Fruit fly (Drosophila melanogaster) whole organism, embryonic: ENCODE results near the gene QC.

Experiments used
- Abd-B ChIP-seq: fragments of 200-800 bp; sonication (Bioruptor generic); optimal IDR thresholded peaks from 2 replicates; lab custom pipeline; 2018; ENCODE audit warnings: missing biosample characterization, mild to moderate bottlenecking, missing genetic modification characterization, moderate library complexity
- Atf3 ChIP-seq: fragments of 200-800 bp; sonication (Bioruptor generic); optimal IDR thresholded peaks from 3 replicates; lab custom pipeline; 2016; ENCODE audit warnings: missing biosample characterization, missing genetic modification characterization
- Bdp1 ChIP-seq: fragments of 200-800 bp; sonication (Bioruptor generic); optimal IDR thresholded peaks from 3 replicates; lab custom pipeline; 2016; ENCODE audit warnings: missing biosample characterization, missing genetic modification characterization
- CG10366 ChIP-seq: fragments of 200-800 bp; sonication (Bioruptor generic); IDR thresholded peaks from 2 replicates; pipeline ENCODE4 v1.3.6; 2022; ENCODE audit warnings: missing biosample characterization, missing genetic modification characterization
- CG11695 ChIP-seq: fragments of 200-800 bp; sonication (Bioruptor generic); IDR thresholded peaks from 3 replicates; pipeline ENCODE4 v1.3.6; 2022; ENCODE audit warnings: missing biosample characterization, missing genetic modification characterization
- CG13424 ChIP-seq: fragments of 200-800 bp; sonication (Bioruptor generic); optimal IDR thresholded peaks from 2 replicates; lab custom pipeline; 2019; ENCODE audit warnings: missing biosample characterization, mild to moderate bottlenecking, missing genetic modification characterization, moderate library complexity
- CG14014 ChIP-seq: fragments of 200-800 bp; sonication (Bioruptor generic); IDR thresholded peaks from 2 replicates; pipeline ENCODE4 v1.3.6; 2022; ENCODE audit warnings: missing biosample characterization, missing genetic modification characterization
- CG15601 ChIP-seq: fragments of 200-800 bp; sonication (Bioruptor generic); optimal IDR thresholded peaks from 3 replicates; lab custom pipeline; 2019; ENCODE audit warnings: missing biosample characterization, mild to moderate bottlenecking, missing genetic modification characterization, moderate library complexity
- CG1602 ChIP-seq: fragments of 200-800 bp; sonication (Bioruptor generic); optimal IDR thresholded peaks from 3 replicates; lab custom pipeline; 2016; ENCODE audit warnings: missing biosample characterization, missing genetic modification characterization
- CG1603 ChIP-seq: fragments of 200-800 bp; sonication (Bioruptor generic); optimal IDR thresholded peaks from 2 replicates; lab custom pipeline; 2019; ENCODE audit warnings: missing biosample characterization, mild to moderate bottlenecking, missing genetic modification characterization, moderate library complexity
- CG2678 ChIP-seq: fragments of 200-800 bp; sonication (Bioruptor generic); optimal IDR thresholded peaks from 3 replicates; lab custom pipeline; 2019; ENCODE audit warnings: missing biosample characterization, mild to moderate bottlenecking, missing genetic modification characterization, moderate library complexity
- CG3407 ChIP-seq: fragments of 200-800 bp; sonication (Bioruptor generic); optimal IDR thresholded peaks from 2 replicates; lab custom pipeline; 2018; ENCODE audit warnings: missing biosample characterization, mild to moderate bottlenecking, missing genetic modification characterization
- CG42726 ChIP-seq: fragments of 200-800 bp; sonication (Bioruptor generic); IDR thresholded peaks from 2 replicates; pipeline ENCODE4 v1.3.6; 2022; ENCODE audit warnings: missing biosample characterization, missing genetic modification characterization; ENCODE audit not compliant: partially characterized antibody
- CG8765 ChIP-seq: fragments of 200-800 bp; sonication (Bioruptor generic); IDR thresholded peaks from 2 replicates; pipeline ENCODE4 v1.3.6; 2022; ENCODE audit warnings: missing biosample characterization, missing genetic modification characterization
- D19A ChIP-seq: fragments of 200-800 bp; optimal IDR thresholded peaks from 3 replicates; lab custom pipeline; 2019; ENCODE audit warnings: missing biosample characterization, mild to moderate bottlenecking, missing genetic modification characterization, moderate library complexity
- HLH3B ChIP-seq: fragments of 200-800 bp; sonication (Bioruptor generic); IDR thresholded peaks from 2 replicates; pipeline ENCODE4 v1.3.6; 2022; ENCODE audit warnings: missing biosample characterization, missing genetic modification characterization
- HLH54F ChIP-seq: fragments of 200-800 bp; sonication (Bioruptor generic); optimal IDR thresholded peaks from 3 replicates; lab custom pipeline; 2016; ENCODE audit warnings: missing biosample characterization, missing genetic modification characterization
- Hand ChIP-seq: fragments of 200-800 bp; sonication (Bioruptor generic); optimal IDR thresholded peaks from 2 replicates; lab custom pipeline; 2017; ENCODE audit warnings: mild to moderate bottlenecking, missing biosample characterization, missing genetic modification reagents, missing genetic modification characterization
- Hey ChIP-seq: fragments of 200-800 bp; sonication (Bioruptor generic); optimal IDR thresholded peaks from 3 replicates; lab custom pipeline; 2018; ENCODE audit warnings: missing biosample characterization, mild to moderate bottlenecking, missing genetic modification characterization
- Hr39 ChIP-seq: fragments of >200 bp; optimal IDR thresholded peaks from 2 replicates; lab custom pipeline; 2017
- Med ChIP-seq: fragments of 200-800 bp; sonication (Bioruptor generic); peaks from one replicate; lab custom pipeline; 2016; ENCODE audit warnings: missing biosample characterization, missing genetic modification characterization, mild to moderate bottlenecking, inconsistent platforms, moderate library complexity
- Mes4 ChIP-seq: fragments of 200-800 bp; sonication (Bioruptor generic); optimal IDR thresholded peaks from 2 replicates; lab custom pipeline; 2016; ENCODE audit warnings: missing biosample characterization, missing genetic modification characterization
- Opbp ChIP-seq: fragments of 200-800 bp; sonication (Bioruptor generic); IDR thresholded peaks from 3 replicates; pipeline ENCODE4 v1.3.6; 2022; ENCODE audit warnings: missing biosample characterization, missing genetic modification characterization; ENCODE audit not compliant: partially characterized antibody
- PHDP ChIP-seq: fragments of 200-800 bp; sonication (Bioruptor generic); optimal IDR thresholded peaks from 3 replicates; lab custom pipeline; 2018; ENCODE audit warnings: missing biosample characterization, mild to moderate bottlenecking, missing genetic modification characterization, moderate library complexity
- Pdp1 ChIP-seq, 2 experiments: fragments of 200-800 bp; sonication (Bioruptor generic); optimal IDR thresholded peaks; 3 replicates each; lab custom pipeline; 2016; ENCODE audit warnings: missing biosample characterization in 2 of 2, missing genetic modification characterization in 2 of 2, mild to moderate bottlenecking in 1 of 2, moderate library complexity in 1 of 2
- Sox100B ChIP-seq: fragments of 200-800 bp; sonication (Bioruptor generic); optimal IDR thresholded peaks from 3 replicates; lab custom pipeline; 2018; ENCODE audit warnings: missing biosample characterization, mild to moderate bottlenecking, missing genetic modification characterization
- Taf1 ChIP-seq: fragments of 200-800 bp; sonication (Bioruptor generic); IDR thresholded peaks from 2 replicates; pipeline ENCODE4 v1.3.6; 2022; ENCODE audit warnings: missing biosample characterization, missing genetic modification characterization
- aop ChIP-seq: fragments of 200-800 bp; sonication (Bioruptor generic); IDR thresholded peaks from 2 replicates; pipeline ENCODE4 v1.3.6; 2022; ENCODE audit warnings: missing biosample characterization, missing genetic modification characterization
- cato ChIP-seq: fragments of 200-800 bp; sonication (Bioruptor generic); optimal IDR thresholded peaks from 2 replicates; lab custom pipeline; 2016; ENCODE audit warnings: missing biosample characterization, missing genetic modification characterization, borderline replicate concordance
- fd102C ChIP-seq: fragments of 200-800 bp; sonication (Bioruptor generic); optimal IDR thresholded peaks from 2 replicates; lab custom pipeline; 2018; ENCODE audit warnings: missing biosample characterization, mild to moderate bottlenecking, missing genetic modification characterization, moderate library complexity
- fd3F ChIP-seq: fragments of 200-800 bp; sonication (Bioruptor generic); optimal IDR thresholded peaks from 2 replicates; lab custom pipeline; 2018; ENCODE audit warnings: missing biosample characterization, mild to moderate bottlenecking, missing genetic modification characterization, moderate library complexity
- fd64A ChIP-seq: fragments of 200-800 bp; sonication (Bioruptor generic); optimal IDR thresholded peaks from 3 replicates; lab custom pipeline; 2018; ENCODE audit warnings: missing biosample characterization, mild to moderate bottlenecking, missing genetic modification characterization
- ind ChIP-seq: fragments of 200-800 bp; sonication (Bioruptor generic); optimal IDR thresholded peaks from 3 replicates; lab custom pipeline; 2016; ENCODE audit warnings: missing biosample characterization, missing genetic modification characterization
- insv ChIP-seq, 2 experiments: fragments of 200-800 bp; sonication (Bioruptor generic); optimal IDR thresholded peaks; 3 replicates each; lab custom pipeline; 2016 to 2018; ENCODE audit warnings: missing biosample characterization in 2 of 2, missing genetic modification characterization in 2 of 2
- klu ChIP-seq: fragments of 200-800 bp; sonication (Bioruptor generic); IDR thresholded peaks from 2 replicates; pipeline ENCODE4 v1.3.6; 2022; ENCODE audit warnings: missing biosample characterization, missing genetic modification characterization
- kni ChIP-seq: fragments of 200-800 bp; sonication (Bioruptor generic); optimal IDR thresholded peaks from 3 replicates; lab custom pipeline; 2017; ENCODE audit warnings: mild to moderate bottlenecking, missing biosample characterization, missing genetic modification reagents, missing genetic modification characterization
- nmo ChIP-seq: fragments of 200-800 bp; sonication (Bioruptor generic); optimal IDR thresholded peaks from 2 replicates; lab custom pipeline; 2018; ENCODE audit warnings: missing biosample characterization, mild to moderate bottlenecking, missing genetic modification characterization, moderate library complexity
- otp ChIP-seq: fragments of 200-800 bp; sonication (Bioruptor generic); IDR thresholded peaks from 3 replicates; pipeline ENCODE4, ENCODE4 v1.3.6; 2022; ENCODE audit warnings: missing biosample characterization, missing genetic modification characterization
- phol ChIP-seq: fragments of 200-800 bp; sonication (Bioruptor generic); optimal IDR thresholded peaks from 3 replicates; lab custom pipeline; 2018; ENCODE audit warnings: missing biosample characterization, mild to moderate bottlenecking, missing genetic modification characterization, moderate library complexity
- sc ChIP-seq, 3 experiments: fragments of >200 bp in 2 of 3; fragments of 200-800 bp in 1 of 3; sonication (Bioruptor generic) in 1 of 3; optimal IDR thresholded peaks; 2 replicates in 2 of 3; 3 replicates in 1 of 3; lab custom pipeline; 2017; ENCODE audit warnings: mild to moderate bottlenecking in 1 of 3, missing biosample characterization in 1 of 3, missing genetic modification characterization in 1 of 3, missing genetic modification reagents in 1 of 3
- slp2 ChIP-seq: fragments of 200-800 bp; sonication (Bioruptor generic); optimal IDR thresholded peaks from 2 replicates; lab custom pipeline; 2016; ENCODE audit warnings: missing biosample characterization, missing genetic modification characterization
- so ChIP-seq: fragments of 200-800 bp; sonication (Bioruptor generic); IDR thresholded peaks from 3 replicates; pipeline ENCODE4 v1.3.6; 2022; ENCODE audit warnings: missing biosample characterization, missing genetic modification characterization
- tio ChIP-seq: fragments of 200-800 bp; sonication (Bioruptor generic); optimal IDR thresholded peaks from 2 replicates; lab custom pipeline; 2017; ENCODE audit warnings: missing biosample characterization, missing genetic modification characterization, inconsistent platforms
- trh ChIP-seq: fragments of 200-800 bp; sonication (Bioruptor generic); optimal IDR thresholded peaks from 2 replicates; lab custom pipeline; 2016; ENCODE audit warnings: missing biosample characterization, missing genetic modification characterization
- unpg ChIP-seq: fragments of 200-800 bp; sonication (Bioruptor generic); optimal IDR thresholded peaks from 3 replicates; lab custom pipeline; 2018; ENCODE audit warnings: missing biosample characterization, mild to moderate bottlenecking, missing genetic modification characterization, moderate library complexity
- wdn ChIP-seq: fragments of 200-800 bp; sonication (Bioruptor generic); IDR thresholded peaks from 2 replicates; pipeline ENCODE4 v1.3.6; 2022; ENCODE audit warnings: missing biosample characterization, missing genetic modification characterization
- wor ChIP-seq: fragments of 200-800 bp; sonication (Bioruptor generic); IDR thresholded peaks from 2 replicates; pipeline ENCODE4 v1.3.6; 2022; ENCODE audit warnings: missing biosample characterization, missing genetic modification characterization

QC gene

dm6 chr3L:5881310-5882208, 20.7 kb downstream of the QC start (continued):
- TF ChIP-seq Abd-B (peak; percentile 49), Hand (peak; percentile 53), HLH54F (GFP tag; lab: Kevin White, UChicago) (peak; percentile 38), klu (GFP tag; lab: Robert Waterston, UW) (no peak), insv (GFP tag; optimal IDR thresholded peaks at IDR 0.05; lab: Kevin White, UChicago) (peak in 1 of 2 experiments; percentile 91), CG42726 (GFP tag; lab: Robert Waterston, UW) (0 out of 2 replicates have a peak, but pooled peaks have one; percentile 22), CG1602 (GFP tag; lab: Kevin White, UChicago) (peak; percentile 63), ind (no peak), Pdp1 (GFP tag; optimal IDR thresholded peaks at IDR 0.05; lab: Kevin White, UChicago) (no peak), cato (GFP tag; lab: Kevin White, UChicago) (peak; percentile 36), wdn (GFP tag; lab: Robert Waterston, UW) (0 out of 2 replicates have a peak, but pooled peaks have one; percentile 4), so (GFP tag; lab: Robert Waterston, UW) (peak; percentile 61; the same call in 2 of the 3 replicates), PHDP (tag; lab: Kevin White, UChicago) (no peak), fd102C (GFP tag; lab: Kevin White, UChicago) (peak; percentile 30), Taf1 (GFP tag; lab: Robert Waterston, UW) (no peak), CG15601 (tag; lab: Kevin White, UChicago) (peak; percentile 48), nmo (peak; percentile 76), slp2 (GFP tag; lab: Kevin White, UChicago) (peak; percentile 29), CG8765 (GFP tag; lab: Robert Waterston, UW) (peak; percentile 28; the same call in 1 of the 2 replicates), phol (tag; lab: Kevin White, UChicago) (peak; percentile 14), kni (no peak), tio (peak; percentile 47), CG11695 (GFP tag; lab: Robert Waterston, UW) (0 out of 3 replicates have a peak, but pooled peaks have one; percentile 20), trh (GFP tag; lab: Kevin White, UChicago) (peak; percentile 7), CG3407 (peak; percentile 13), Atf3 (peak; percentile 47), CG10366 (GFP tag; lab: Robert Waterston, UW) (peak; percentile 45; the same call in 1 of the 2 replicates), D19A (tag; lab: Kevin White, UChicago) (no peak), aop (no peak), fd3F (GFP tag; lab: Kevin White, UChicago) (peak; percentile 29), CG1603 (tag; lab: Kevin White, UChicago) (peak; percentile 13), HLH3B (GFP tag; lab: Robert Waterston, UW) (peak; percentile 27; the same call in 1 of the 2 replicates), Opbp (GFP tag; lab: Robert Waterston, UW) (no peak), Med (GFP tag; lab: Kevin White, UChicago) (no peak), Hey (tag; lab: Kevin White, UChicago) (no peak), sc (optimal IDR thresholded peaks at IDR 0.05; lab: Kevin White, UChicago) (no peak), sc (GFP tag; optimal IDR thresholded peaks at IDR 0.05; lab: Kevin White, UChicago) (peak; percentile 52), CG13424 (tag; lab: Kevin White, UChicago) (peak; percentile 71), unpg (GFP tag; lab: Kevin White, UChicago) (no peak), CG2678 (tag; lab: Kevin White, UChicago) (no peak), fd64A (no peak), Hr39 (lab: Kevin White, UChicago) (no peak), otp (GFP tag; lab: Robert Waterston, UW) (0 out of 3 replicates have a peak, but pooled peaks have one; percentile 33), Mes4 (GFP tag; lab: Kevin White, UChicago) (peak; percentile 40), Sox100B (no peak), wor (GFP tag; lab: Robert Waterston, UW) (peak; percentile 46; the same call in 1 of the 2 replicates), CG14014 (GFP tag; lab: Robert Waterston, UW) (peak; percentile 49; the same call in 1 of the 2 replicates), Bdp1 (GFP tag; lab: Kevin White, UChicago) (peak; percentile 23)
